Fruit fly (Drosophila melanogaster) whole organism, embryonic: Measurements from ENCODE around the gene acj6.

Source experiments
- CTCF ChIP-seq: fragments of 200-800 bp; sonication (Bioruptor generic); optimal IDR thresholded peaks from 2 replicates; lab custom pipeline; 2017; ENCODE audit warnings: missing biosample characterization, mild to moderate bottlenecking, missing genetic modification characterization, moderate library complexity
- schlank ChIP-seq: fragments of 200-800 bp; sonication (Bioruptor generic); optimal IDR thresholded peaks from 2 replicates; lab custom pipeline; 2018; ENCODE audit warnings: missing biosample characterization, mild to moderate bottlenecking, missing genetic modification characterization

DNA sequence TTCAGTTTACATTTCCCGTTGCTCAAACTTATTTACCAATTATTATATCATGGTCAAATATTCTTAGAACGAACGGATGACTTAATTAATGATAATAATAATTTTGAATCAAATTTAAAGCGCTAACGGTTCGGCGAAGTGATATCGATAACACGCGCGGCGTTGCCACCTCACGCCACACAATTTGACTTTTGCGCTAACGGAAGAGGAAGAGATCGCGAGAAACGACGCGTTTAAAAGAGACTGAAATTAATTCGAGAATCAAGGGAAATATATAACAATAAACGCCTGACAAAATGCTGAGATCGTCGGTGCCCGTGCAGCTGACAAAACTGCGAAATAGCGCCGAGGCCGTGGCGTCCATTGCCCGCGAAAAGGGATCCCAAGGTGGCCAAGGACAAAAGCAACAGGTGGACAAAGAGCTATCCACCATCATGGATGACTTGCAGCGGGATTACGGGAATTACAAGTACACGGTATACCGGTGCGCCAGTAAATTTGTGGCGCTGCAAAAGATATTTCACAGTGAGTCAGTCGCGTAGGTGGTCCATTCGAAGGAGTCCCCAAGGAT, 50.6 kb downstream of the acj6 start, which contains the start of gene dah:
- TF ChIP-seq CTCF (GFP tag; lab: Kevin White, UChicago) (no peak), schlank (tag; lab: Kevin White, UChicago) (no peak)
